Worm (Caenorhabditis elegans): ENCODE results near the gene sdn-1.

Gene sdn-1

DNA sequence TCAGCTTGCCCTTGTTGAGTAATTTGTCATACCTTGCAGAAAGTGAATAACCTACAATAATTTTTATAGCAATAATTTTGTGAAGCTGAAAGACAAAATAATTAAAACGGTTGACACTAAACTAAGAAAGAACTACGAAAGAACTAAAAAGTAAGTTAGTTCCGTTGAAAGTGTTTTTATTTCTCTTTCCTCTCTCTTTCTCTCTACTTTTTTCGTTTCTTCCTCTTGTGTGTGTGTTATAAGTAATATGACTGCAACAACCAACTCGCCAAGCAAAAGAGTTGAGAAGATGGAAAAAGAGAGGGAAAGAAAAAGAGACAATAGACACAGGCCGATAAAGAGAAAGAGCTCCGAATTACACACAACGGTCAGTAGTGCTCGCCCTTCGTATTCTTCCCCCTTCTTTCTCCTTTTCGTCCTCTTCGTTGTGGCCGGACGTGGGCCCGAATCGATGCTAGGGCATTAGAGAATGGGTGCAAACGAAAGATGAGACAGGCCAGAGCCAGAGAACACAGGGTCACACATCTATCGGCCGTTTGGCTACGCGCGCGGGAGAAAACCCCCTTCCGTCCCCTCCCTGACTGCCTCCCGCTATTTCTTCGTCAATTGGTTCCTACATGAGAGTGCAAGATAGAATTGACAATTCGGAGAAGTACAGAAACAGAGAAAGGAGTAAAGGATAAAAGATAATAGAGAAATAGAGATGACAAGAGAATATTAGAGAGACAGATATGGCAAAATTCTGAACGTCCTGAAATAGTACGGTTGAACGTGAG, 37.8 kb downstream of the sdn-1 start, which contains the start of gene syd-2:
syd-2 (minus strand) TSS at position 51 of the 776 bp plus-strand sequence.
- peak; percentile 80 for TF ChIP-seq sdc-2 (tag; optimal IDR thresholded peaks at IDR 0.05)
- no peak for TF ChIP-seq ceh-45 (GFP tag; IDR thresholded peaks at IDR 0.05)
- peak; percentile 34 for TF ChIP-seq sox-2 (GFP tag; IDR thresholded peaks at IDR 0.05)
- no peak for TF ChIP-seq fkh-10 (GFP tag; optimal IDR thresholded peaks at IDR 0.05)
- no peak for TF ChIP-seq ceh-30 (tag; optimal IDR thresholded peaks at IDR 0.05)
- peak; percentile 60 for TF ChIP-seq ceh-19 (GFP tag; optimal IDR thresholded peaks at IDR 0.05)
- no peak for TF ChIP-seq lin-11 (tag; optimal IDR thresholded peaks at IDR 0.05)
- peak; percentile 89 for TF ChIP-seq nfya-1 (tag; optimal IDR thresholded peaks at IDR 0.05)
- peak; percentile 69 for TF ChIP-seq eyg-1 (tag; optimal IDR thresholded peaks at IDR 0.05)
- TF ChIP-seq ceh-9 (tag; optimal IDR thresholded peaks at IDR 0.05): no peak
- peak; percentile 64 for TF ChIP-seq F13H6.1 (tag; optimal IDR thresholded peaks at IDR 0.05)
- TF ChIP-seq syd-9 (tag; optimal IDR thresholded peaks at IDR 0.05): peak; percentile 69
- TF ChIP-seq tbx-2 (tag; optimal IDR thresholded peaks at IDR 0.05): peak; percentile 92
- peak; percentile 93 for TF ChIP-seq ceh-34 (tag; optimal IDR thresholded peaks at IDR 0.05)
- peak; percentile 52 for TF ChIP-seq dmd-4 (tag; optimal IDR thresholded peaks at IDR 0.05; ENCODE audit: borderline replicate concordance)
- TF ChIP-seq unc-3 (GFP tag; conservative IDR thresholded peaks at IDR 0.05): no peak
- TF ChIP-seq unc-3 (tag; optimal IDR thresholded peaks at IDR 0.05): no peak
- peak; percentile 90 for TF ChIP-seq ceh-31 (tag; optimal IDR thresholded peaks at IDR 0.05)
- TF ChIP-seq elt-2 (tag; optimal IDR thresholded peaks at IDR 0.05): peak; percentile 57
- no peak for TF ChIP-seq tbx-7 (tag; optimal IDR thresholded peaks at IDR 0.05)
- TF ChIP-seq ceh-22 (tag; optimal IDR thresholded peaks at IDR 0.05): no peak
- peak; percentile 50 for TF ChIP-seq C08G9.2 (tag; optimal IDR thresholded peaks at IDR 0.05)
- TF ChIP-seq C38D4.7 (GFP tag; optimal IDR thresholded peaks at IDR 0.05): no peak
- peak; percentile 61 for TF ChIP-seq gmeb-2 (tag; optimal IDR thresholded peaks at IDR 0.05)
- TF ChIP-seq fkh-6 (tag; optimal IDR thresholded peaks at IDR 0.05): no peak
- peak; percentile 46 for TF ChIP-seq fax-1 (tag; optimal IDR thresholded peaks at IDR 0.05)
- TF ChIP-seq T23F11.4 (GFP tag; optimal IDR thresholded peaks at IDR 0.05): peak; percentile 64
- TF ChIP-seq ceh-6 (GFP tag; optimal IDR thresholded peaks at IDR 0.05): no peak
- TF ChIP-seq mec-3 (tag; optimal IDR thresholded peaks at IDR 0.05; ENCODE audit: borderline replicate concordance): no peak
- no peak for TF ChIP-seq lim-6 (tag; optimal IDR thresholded peaks at IDR 0.05)
- peak; percentile 33 for TF ChIP-seq hlh-8 (tag; optimal IDR thresholded peaks at IDR 0.05)
- peak; percentile 61 for TF ChIP-seq unc-55 (GFP tag; optimal IDR thresholded peaks at IDR 0.05)
- peak; percentile 4 for TF ChIP-seq ttx-3 (tag; optimal IDR thresholded peaks at IDR 0.05)
- peak; percentile 31 for TF ChIP-seq ets-4 (tag; optimal IDR thresholded peaks at IDR 0.05)
- TF ChIP-seq npax-4 (tag; optimal IDR thresholded peaks at IDR 0.05): no peak
- no peak for TF ChIP-seq Y22D7AL.16 (tag; optimal IDR thresholded peaks at IDR 0.05)
- peak; percentile 45 for TF ChIP-seq madf-2 (tag; optimal IDR thresholded peaks at IDR 0.05)
- TF ChIP-seq K09A11.1 (tag; optimal IDR thresholded peaks at IDR 0.05; ENCODE audit: insufficient read depth): peak; percentile 44
- peak; percentile 30 for TF ChIP-seq K02D7.2 (tag; optimal IDR thresholded peaks at IDR 0.05)
- TF ChIP-seq ceh-2 (tag; optimal IDR thresholded peaks at IDR 0.05): peak; percentile 68
- no peak for TF ChIP-seq pag-3 (tag; optimal IDR thresholded peaks at IDR 0.05; ENCODE audit: borderline replicate concordance)
- TF ChIP-seq pax-1 (tag; optimal IDR thresholded peaks at IDR 0.05): no peak
- TF ChIP-seq rnt-1 (tag; optimal IDR thresholded peaks at IDR 0.05): peak; percentile 90
- no peak for TF ChIP-seq nhr-11 (tag; optimal IDR thresholded peaks at IDR 0.05)
- TF ChIP-seq ceh-14 (tag; optimal IDR thresholded peaks at IDR 0.05): peak; percentile 82
- peak; percentile 22 for TF ChIP-seq ahr-1 (tag; optimal IDR thresholded peaks at IDR 0.05)
- TF ChIP-seq hlh-13 (GFP tag; optimal IDR thresholded peaks at IDR 0.05): no peak
- TF ChIP-seq dve-1 (tag; optimal IDR thresholded peaks at IDR 0.05): peak; percentile 19
- no peak for TF ChIP-seq pqm-1 (tag; optimal IDR thresholded peaks at IDR 0.05)
- TF ChIP-seq che-1 (tag; optimal IDR thresholded peaks at IDR 0.05): no peak
- TF ChIP-seq pros-1 (tag; optimal IDR thresholded peaks at IDR 0.05): peak; percentile 60
- TF ChIP-seq hlh-6 (tag; optimal IDR thresholded peaks at IDR 0.05): peak; percentile 58

Data from whole organism, late embryonic.